Fruit fly (Drosophila melanogaster) whole organism: ENCODE results near the gene ND-B16.6.

Source experiments
- CG8478 ChIP-seq: fragments of >200 bp; optimal IDR thresholded peaks from 2 replicates; lab custom pipeline; 2018; ENCODE audit warnings: inconsistent platforms
- Dll ChIP-seq: fragments of >200 bp; optimal IDR thresholded peaks from 2 replicates; lab custom pipeline; 2017

dm6 chrX:6366357-6366691, 16.1 kb upstream of the ND-B16.6 start:
- no peak for TF ChIP-seq Dll (lab: Kevin White, UChicago)
- no peak for TF ChIP-seq CG8478 (lab: Kevin White, UChicago)
